Fruit fly (Drosophila melanogaster): ENCODE results near the gene capt.

capt gene

DNA sequence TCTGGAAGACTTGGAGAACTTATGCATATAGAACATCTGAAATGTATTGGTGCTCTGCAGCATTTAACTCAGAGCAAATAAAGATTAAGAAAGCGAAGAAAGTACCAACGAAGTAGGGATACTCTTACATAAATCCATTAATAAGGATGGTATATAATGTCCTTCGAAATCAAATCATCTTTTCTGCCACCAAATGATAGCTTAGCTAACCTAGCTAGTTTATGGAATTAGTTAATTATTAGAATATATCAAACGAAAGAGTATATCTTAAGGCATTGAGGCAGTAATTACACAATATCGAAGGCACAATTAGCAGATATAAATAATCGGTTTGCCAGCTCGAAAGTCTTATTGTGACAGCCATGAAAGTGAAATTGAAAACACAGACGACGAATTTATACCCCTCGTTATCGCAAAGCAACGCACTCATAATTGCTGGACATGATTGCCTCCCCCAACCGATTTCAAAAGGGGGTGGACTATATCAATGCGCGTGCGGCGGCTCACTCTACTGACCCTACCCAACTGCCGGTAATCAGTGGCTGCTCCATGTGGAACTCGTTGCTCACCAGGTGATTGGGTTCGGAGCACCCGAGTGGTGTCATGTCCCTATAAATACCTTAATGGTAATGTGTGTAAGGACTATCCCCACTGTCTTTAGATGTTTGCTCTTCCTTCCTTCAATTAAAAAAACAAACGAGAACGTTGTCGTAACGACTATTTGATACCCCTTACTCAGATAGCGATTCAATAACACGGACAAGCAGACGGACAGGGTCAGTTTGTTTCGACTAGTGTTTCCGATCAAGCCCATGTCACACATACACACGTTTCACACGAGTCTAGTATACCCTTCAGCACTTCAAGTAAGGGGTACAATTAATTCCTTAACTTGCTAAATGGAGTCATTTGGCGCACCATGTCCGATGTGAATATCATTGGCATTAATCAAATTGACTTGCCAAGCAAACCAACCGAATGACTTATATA lies 13.4 kb downstream of the capt start (continued):
- TF ChIP-seq psq (GFP tag; optimal IDR thresholded peaks at IDR 0.05) (no peak), CG6254 (GFP tag; optimal IDR thresholded peaks at IDR 0.05) (peak; percentile 21), unpg (GFP tag; optimal IDR thresholded peaks at IDR 0.05) (peak; percentile 59), Atf-2 (GFP tag; optimal IDR thresholded peaks at IDR 0.05) (no peak), Dref (GFP tag; IDR thresholded peaks at IDR 0.05) (no peak), BEAF-32 (GFP tag; optimal IDR thresholded peaks at IDR 0.05) (no peak), cas (GFP tag; IDR thresholded peaks at IDR 0.05) (peak; percentile 31; the same call in 1 of the 2 replicates), Dek (tag; optimal IDR thresholded peaks at IDR 0.05) (peak; percentile 53), sisA (GFP tag; IDR thresholded peaks at IDR 0.05) (peak; percentile 47), Camta (GFP tag; optimal IDR thresholded peaks at IDR 0.05) (peak; percentile 18), emc (GFP tag; optimal IDR thresholded peaks at IDR 0.05) (no peak), hkb (optimal IDR thresholded peaks at IDR 0.05) (no peak), hkb (GFP tag; IDR thresholded peaks at IDR 0.05) (peak; percentile 56), az2 (GFP tag; optimal IDR thresholded peaks at IDR 0.05) (peak; percentile 39), Chrac-16 (GFP tag; optimal IDR thresholded peaks at IDR 0.05) (peak; percentile 39), CG14014 (GFP tag; IDR thresholded peaks at IDR 0.05) (0 out of 2 replicates have a peak, but pooled peaks have one; percentile 40), CG7556 (GFP tag; optimal IDR thresholded peaks at IDR 0.05) (peak; percentile 28), CG6689 (GFP tag; IDR thresholded peaks at IDR 0.05) (no peak), B-H1 (GFP tag; IDR thresholded peaks at IDR 0.05) (no peak), CG2678 (tag; optimal IDR thresholded peaks at IDR 0.05) (peak; percentile 81), CG11560 (tag; IDR thresholded peaks at IDR 0.05) (no peak), tin (GFP tag; optimal IDR thresholded peaks at IDR 0.05) (peak; percentile 1), Six4 (GFP tag; optimal IDR thresholded peaks at IDR 0.05) (peak; percentile 25), CG32772 (GFP tag; IDR thresholded peaks at IDR 0.05) (0 out of 2 replicates have a peak, but pooled peaks have one; percentile 12), amos (GFP tag; IDR thresholded peaks at IDR 0.05; ENCODE audit: partially characterized antibody) (no peak), CG8924 (tag; optimal IDR thresholded peaks at IDR 0.05) (peak; percentile 58), crc (GFP tag; optimal IDR thresholded peaks at IDR 0.05) (no peak), Hr3 (GFP tag; optimal IDR thresholded peaks at IDR 0.05) (peak; percentile 39), lov (optimal IDR thresholded peaks at IDR 0.05) (no peak), lov (GFP tag; IDR thresholded peaks at IDR 0.05) (no peak), Adf1 (GFP tag; IDR thresholded peaks at IDR 0.05) (no peak), BtbVII (GFP tag; optimal IDR thresholded peaks at IDR 0.05) (peak; percentile 42), CG10462 (GFP tag; optimal IDR thresholded peaks at IDR 0.05) (peak; percentile 1), mirr (GFP tag; optimal IDR thresholded peaks at IDR 0.05) (no peak), CG12659 (GFP tag; optimal IDR thresholded peaks at IDR 0.05) (peak; percentile 23), CG8290 (GFP tag; optimal IDR thresholded peaks at IDR 0.05) (no peak), CG8290 (tag; optimal IDR thresholded peaks at IDR 0.05) (peak in 1 of 2 experiments; percentile 57), Trl (optimal IDR thresholded peaks at IDR 0.05) (no peak), Trl (GFP tag; optimal IDR thresholded peaks at IDR 0.05) (no peak), nerfin-1 (tag; optimal IDR thresholded peaks at IDR 0.05) (peak; percentile 11), tap (tag; optimal IDR thresholded peaks at IDR 0.05) (peak; percentile 62), pnt (GFP tag; optimal IDR thresholded peaks at IDR 0.05) (no peak), cg (GFP tag; optimal IDR thresholded peaks at IDR 0.05) (no peak), kah (GFP tag; optimal IDR thresholded peaks at IDR 0.05) (peak; percentile 2), CG18619 (GFP tag; optimal IDR thresholded peaks at IDR 0.05) (peak; percentile 31), prd (optimal IDR thresholded peaks at IDR 0.05) (no peak), prd (GFP tag; IDR thresholded peaks at IDR 0.05) (peak; percentile 54; the same call in 2 of the 3 replicates), HLH54F (GFP tag; optimal IDR thresholded peaks at IDR 0.05) (no peak), CG6854 (GFP tag; optimal IDR thresholded peaks at IDR 0.05) (no peak), chn (GFP tag; optimal IDR thresholded peaks at IDR 0.05) (peak; percentile 35), CG3281 (GFP tag; optimal IDR thresholded peaks at IDR 0.05) (peak; percentile 54)
